Fruit fly (Drosophila melanogaster): ENCODE results near the gene Ugt302E1.

The Ugt302E1 gene

DNA sequence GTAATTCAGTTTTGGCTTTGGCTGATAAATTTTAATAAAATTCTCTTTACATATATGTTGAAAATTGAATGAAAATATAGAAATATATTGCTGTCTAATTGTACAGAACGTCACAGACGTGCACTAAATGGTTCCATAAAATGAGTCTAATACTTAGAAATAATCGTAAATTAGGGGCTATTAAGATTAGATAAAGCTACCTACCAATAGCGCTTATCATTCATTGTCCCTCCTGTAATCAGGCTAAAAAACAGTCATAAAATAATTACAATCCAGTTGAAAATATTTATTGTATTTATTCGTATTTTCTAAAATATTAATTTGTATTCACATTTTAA is 18.7 kb downstream of the Ugt302E1 start:
- no peak for TF ChIP-seq CG3407 (GFP tag; optimal IDR thresholded peaks at IDR 0.05)
- no peak for TF ChIP-seq ewg (GFP tag; optimal IDR thresholded peaks at IDR 0.05)
- no peak for TF ChIP-seq CG2120 (GFP tag; optimal IDR thresholded peaks at IDR 0.05)
- TF ChIP-seq CG14710 (tag; optimal IDR thresholded peaks at IDR 0.05), result no peak
- peak; percentile 62 for TF ChIP-seq PHDP (tag; optimal IDR thresholded peaks at IDR 0.05)
- no peak for TF ChIP-seq CG8478 (optimal IDR thresholded peaks at IDR 0.05)
- no peak for TF ChIP-seq Dbx (GFP tag; IDR thresholded peaks at IDR 0.05)
- TF ChIP-seq Sox102F (GFP tag; optimal IDR thresholded peaks at IDR 0.05), result no peak
- no peak for TF ChIP-seq crp (GFP tag; optimal IDR thresholded peaks at IDR 0.05)
- TF ChIP-seq CG2678 (tag; optimal IDR thresholded peaks at IDR 0.05), result peak; percentile 46
- TF ChIP-seq fu2 (GFP tag; optimal IDR thresholded peaks at IDR 0.05), result no peak
- TF ChIP-seq Vsx1 (GFP tag; optimal IDR thresholded peaks at IDR 0.05), result peak; percentile 72
- no peak for TF ChIP-seq fd102C (GFP tag; optimal IDR thresholded peaks at IDR 0.05)
- TF ChIP-seq tap (tag; optimal IDR thresholded peaks at IDR 0.05), result peak; percentile 10
- no peak for TF ChIP-seq HLH54F (GFP tag; optimal IDR thresholded peaks at IDR 0.05)
- no peak for TF ChIP-seq CG7987 (GFP tag; optimal IDR thresholded peaks at IDR 0.05)
- TF ChIP-seq gsb-n (tag; optimal IDR thresholded peaks at IDR 0.05), result no peak
- TF ChIP-seq CG1024 (GFP tag; IDR thresholded peaks at IDR 0.05), result no peak
- no peak for TF ChIP-seq CG31224 (GFP tag; IDR thresholded peaks at IDR 0.05)
- no peak for TF ChIP-seq CG13424 (tag; optimal IDR thresholded peaks at IDR 0.05)
- TF ChIP-seq Dip2 (GFP tag; IDR thresholded peaks at IDR 0.05), result no peak
- TF ChIP-seq CG9437 (GFP tag; optimal IDR thresholded peaks at IDR 0.05), result no peak
- no peak for TF ChIP-seq stc (GFP tag; IDR thresholded peaks at IDR 0.05)
- peak; percentile 22 for TF ChIP-seq CG15269 (tag; optimal IDR thresholded peaks at IDR 0.05)
- TF ChIP-seq Chrac-16 (GFP tag; optimal IDR thresholded peaks at IDR 0.05), result no peak
- TF ChIP-seq tio (GFP tag; optimal IDR thresholded peaks at IDR 0.05), result no peak
- no peak for TF ChIP-seq pan (optimal IDR thresholded peaks at IDR 0.05)
- no peak for TF ChIP-seq pan (GFP tag; optimal IDR thresholded peaks at IDR 0.05 in 1 of 2, IDR thresholded peaks at IDR 0.05 in 1 of 2)
- TF ChIP-seq twi (tag; optimal IDR thresholded peaks at IDR 0.05), result no peak
- no peak for TF ChIP-seq Sin3A (optimal IDR thresholded peaks at IDR 0.05)
- no peak for TF ChIP-seq CG1792 (GFP tag; optimal IDR thresholded peaks at IDR 0.05)
- TF ChIP-seq esg (GFP tag; conservative IDR thresholded peaks at IDR 0.05), result no peak
- peak in 1 of 2 experiments; percentile 43 for TF ChIP-seq Hr51 (GFP tag; optimal IDR thresholded peaks at IDR 0.05)
- no peak for TF ChIP-seq NC2β (GFP tag; optimal IDR thresholded peaks at IDR 0.05)
- peak; percentile 67 for TF ChIP-seq CG34376 (GFP tag; optimal IDR thresholded peaks at IDR 0.05)
- TF ChIP-seq CG17568 (GFP tag; optimal IDR thresholded peaks at IDR 0.05), result peak; percentile 29
- no peak for TF ChIP-seq Camta (GFP tag; optimal IDR thresholded peaks at IDR 0.05)
- no peak for TF ChIP-seq jumu (GFP tag; optimal IDR thresholded peaks at IDR 0.05)
- TF ChIP-seq BtbVII (GFP tag; optimal IDR thresholded peaks at IDR 0.05), result no peak
- TF ChIP-seq lola (GFP tag; optimal IDR thresholded peaks at IDR 0.05), result no peak
- no peak for TF ChIP-seq ato (GFP tag; IDR thresholded peaks at IDR 0.05; ENCODE audit: partially characterized antibody)
- TF ChIP-seq CG12391 (tag; optimal IDR thresholded peaks at IDR 0.05), result no peak
- TF ChIP-seq mld (GFP tag; IDR thresholded peaks at IDR 0.05; ENCODE audit: partially characterized antibody), result no peak
- TF ChIP-seq lov (optimal IDR thresholded peaks at IDR 0.05), result no peak
- no peak for TF ChIP-seq lov (GFP tag; IDR thresholded peaks at IDR 0.05)
- TF ChIP-seq lab (GFP tag; optimal IDR thresholded peaks at IDR 0.05), result no peak
- TF ChIP-seq B-H2 (GFP tag; optimal IDR thresholded peaks at IDR 0.05), result no peak
- no peak for TF ChIP-seq chinmo (GFP tag; IDR thresholded peaks at IDR 0.05; ENCODE audit: partially characterized antibody)
- no peak for TF ChIP-seq CG12942 (GFP tag; optimal IDR thresholded peaks at IDR 0.05)
- peak; percentile 48 for TF ChIP-seq sd (tag; optimal IDR thresholded peaks at IDR 0.05)
- no peak for TF ChIP-seq CG8765 (GFP tag; IDR thresholded peaks at IDR 0.05)
- TF ChIP-seq CG13296 (GFP tag; optimal IDR thresholded peaks at IDR 0.05), result no peak
